Worm (Caenorhabditis elegans) whole organism, L1 larva: ENCODE measurements around the gene W01D2.6.

Source experiments
- C16A3.4 ChIP-seq: fragments of 150-350 bp; optimal IDR thresholded peaks from 2 replicates; lab custom pipeline; 2014; ENCODE audit warnings: missing biosample characterization, missing genetic modification characterization
- C34B4.2 ChIP-seq: sonication (generic microtip); optimal IDR thresholded peaks from 2 replicates; lab custom pipeline; 2017; ENCODE audit warnings: mild to moderate bottlenecking, missing genetic modification characterization, missing compliant biosample characterization
- F16B12.6 ChIP-seq: fragments of 150-350 bp; optimal IDR thresholded peaks from 2 replicates; lab custom pipeline; 2014; ENCODE audit warnings: missing biosample characterization, missing genetic modification characterization
- blmp-1 ChIP-seq: fragments of 150-350 bp; optimal IDR thresholded peaks from 2 replicates; lab custom pipeline; 2014; ENCODE audit warnings: missing biosample characterization, missing genetic modification characterization
- ceh-8 ChIP-seq: fragments of 200-800 bp; sonication (Bioruptor generic); optimal IDR thresholded peaks from 2 replicates; lab custom pipeline; 2018; ENCODE audit warnings: mild to moderate bottlenecking, missing genetic modification characterization, moderate library complexity, missing compliant biosample characterization
- ceh-88 ChIP-seq: fragments of 200-800 bp; sonication (Bioruptor generic); IDR thresholded peaks from 2 replicates; pipeline ENCODE4 v1.3.6; 2022; ENCODE audit warnings: missing genetic modification characterization, missing compliant biosample characterization
- ces-1 ChIP-seq: fragments of 150-350 bp; optimal IDR thresholded peaks from 2 replicates; lab custom pipeline; 2014; ENCODE audit warnings: missing biosample characterization, missing genetic modification reagents, missing genetic modification characterization
- dpl-1 ChIP-seq, 3 experiments: fragments of 150-350 bp in 2 of 3; sonication (generic microtip) in 1 of 3; optimal IDR thresholded peaks; 2 replicates each; lab custom pipeline; 2014 to 2017; ENCODE audit warnings: missing biosample characterization in 3 of 3, missing genetic modification characterization in 3 of 3, missing genetic modification reagents in 3 of 3
- dsc-1 ChIP-seq: sonication (generic microtip); optimal IDR thresholded peaks from 2 replicates; lab custom pipeline; 2016; ENCODE audit warnings: mild to moderate bottlenecking, missing genetic modification characterization, missing compliant biosample characterization
- efl-3 ChIP-seq: fragments of 200-800 bp; sonication (Bioruptor generic); optimal IDR thresholded peaks from 2 replicates; lab custom pipeline; 2018; ENCODE audit warnings: mild to moderate bottlenecking, missing genetic modification characterization, missing compliant biosample characterization
- ets-5 ChIP-seq: fragments of 200-800 bp; sonication (Bioruptor generic); IDR thresholded peaks from 2 replicates; pipeline ENCODE4 v1.3.6; 2022; ENCODE audit warnings: missing genetic modification characterization, missing compliant biosample characterization
- fkh-10 ChIP-seq: sonication (generic microtip); optimal IDR thresholded peaks from 2 replicates; lab custom pipeline; 2017; ENCODE audit warnings: missing biosample characterization, missing genetic modification reagents, missing genetic modification characterization
- fkh-4 ChIP-seq: sonication (generic microtip); optimal IDR thresholded peaks from 2 replicates; lab custom pipeline; 2016; ENCODE audit warnings: missing compliant biosample characterization, missing genetic modification characterization, borderline replicate concordance
- fkh-8 ChIP-seq: sonication (generic microtip); optimal IDR thresholded peaks from 2 replicates; lab custom pipeline; 2016; ENCODE audit warnings: mild to moderate bottlenecking, missing genetic modification characterization, missing compliant biosample characterization
- fos-1 ChIP-seq: fragments of 150-350 bp; optimal IDR thresholded peaks from 2 replicates; lab custom pipeline; 2014; ENCODE audit warnings: missing biosample characterization, missing genetic modification characterization
- hlh-17 ChIP-seq: fragments of 200-800 bp; sonication (Bioruptor generic); optimal IDR thresholded peaks from 2 replicates; lab custom pipeline; 2018; ENCODE audit warnings: missing genetic modification characterization, mild to moderate bottlenecking, missing compliant biosample characterization, moderate library complexity, borderline replicate concordance
- isw-1 ChIP-seq: fragments of 200-800 bp; sonication (Bioruptor generic); IDR thresholded peaks from 2 replicates; pipeline ENCODE4 v1.3.6; 2022; ENCODE audit warnings: missing genetic modification characterization, missing compliant biosample characterization
- lin-35 ChIP-seq, 2 experiments: fragments of 150-350 bp; optimal IDR thresholded peaks; 2 replicates each; lab custom pipeline; 2014; ENCODE audit warnings: missing biosample characterization in 2 of 2, missing genetic modification characterization in 2 of 2, missing genetic modification reagents in 2 of 2
- lin-39 ChIP-seq: fragments of 150-350 bp; optimal IDR thresholded peaks from 2 replicates; lab custom pipeline; 2014; ENCODE audit warnings: missing biosample characterization, missing genetic modification reagents, missing genetic modification characterization
- lsy-2 ChIP-seq, 2 experiments: fragments of 150-350 bp; optimal IDR thresholded peaks; 2 replicates each; lab custom pipeline; 2014; ENCODE audit warnings: missing biosample characterization in 2 of 2, missing genetic modification characterization in 2 of 2
- mab-9 ChIP-seq: fragments of 200-800 bp; sonication (Bioruptor generic); IDR thresholded peaks from 2 replicates; pipeline ENCODE4 v1.3.6; 2022; ENCODE audit warnings: missing genetic modification reagents, missing genetic modification characterization, missing compliant biosample characterization
- mdl-1 ChIP-seq, 2 experiments: fragments of 150-350 bp; optimal IDR thresholded peaks; 2 replicates each; lab custom pipeline; 2014 to 2017; ENCODE audit warnings: missing biosample characterization in 2 of 2, missing genetic modification characterization in 2 of 2, inconsistent platforms in 1 of 2
- mep-1 ChIP-seq: fragments of 150-350 bp; optimal IDR thresholded peaks from 2 replicates; lab custom pipeline; 2014; ENCODE audit warnings: missing biosample characterization, missing genetic modification characterization
- nhr-11 ChIP-seq: fragments of 150-350 bp; optimal IDR thresholded peaks from 2 replicates; lab custom pipeline; 2014; ENCODE audit warnings: missing biosample characterization, missing genetic modification characterization
- nhr-237 ChIP-seq: fragments of 150-350 bp; optimal IDR thresholded peaks from 2 replicates; lab custom pipeline; 2014; ENCODE audit warnings: missing biosample characterization, missing genetic modification characterization
- nhr-28 ChIP-seq: fragments of 150-350 bp; optimal IDR thresholded peaks from 2 replicates; lab custom pipeline; 2014; ENCODE audit warnings: missing biosample characterization, missing genetic modification characterization
- nhr-84 ChIP-seq: sonication (generic microtip); optimal IDR thresholded peaks from 2 replicates; lab custom pipeline; 2017; ENCODE audit warnings: missing biosample characterization, missing genetic modification characterization
- nhr-85 ChIP-seq: sonication (generic microtip); peaks from one replicate; lab custom pipeline; 2016; ENCODE audit warnings: missing genetic modification characterization, inconsistent platforms, missing compliant biosample characterization
- skn-1 ChIP-seq: fragments of 150-350 bp; optimal IDR thresholded peaks from 2 replicates; lab custom pipeline; 2014; ENCODE audit warnings: missing biosample characterization, missing genetic modification characterization
- sup-37 ChIP-seq: fragments of 200-800 bp; sonication (Bioruptor generic); optimal IDR thresholded peaks from 2 replicates; lab custom pipeline; 2018; ENCODE audit warnings: mild to moderate bottlenecking, missing genetic modification characterization, missing compliant biosample characterization
- swsn-7 ChIP-seq: sonication (generic microtip); optimal IDR thresholded peaks from 2 replicates; lab custom pipeline; 2016; ENCODE audit warnings: missing genetic modification characterization, missing compliant biosample characterization
- tbx-2 ChIP-seq: sonication (generic microtip); optimal IDR thresholded peaks from 2 replicates; lab custom pipeline; 2016; ENCODE audit warnings: missing genetic modification characterization, missing compliant biosample characterization
- tlp-1 ChIP-seq: fragments of 150-350 bp; optimal IDR thresholded peaks from 2 replicates; lab custom pipeline; 2014; ENCODE audit warnings: missing biosample characterization, missing genetic modification characterization
- unc-86 ChIP-seq: sonication (generic microtip); optimal IDR thresholded peaks from 2 replicates; lab custom pipeline; 2016; ENCODE audit warnings: missing genetic modification characterization, missing compliant biosample characterization
- unc-98 ChIP-seq: fragments of 200-800 bp; sonication (Bioruptor generic); IDR thresholded peaks from 2 replicates; pipeline ENCODE4 v1.3.6; 2022; ENCODE audit warnings: missing genetic modification characterization, missing compliant biosample characterization
- vab-15 ChIP-seq: sonication (generic microtip); optimal IDR thresholded peaks from 2 replicates; lab custom pipeline; 2017; ENCODE audit warnings: missing genotype, mild to moderate bottlenecking, missing genetic modification characterization, missing compliant biosample characterization
- zag-1 ChIP-seq: fragments of 150-350 bp; optimal IDR thresholded peaks from 2 replicates; lab custom pipeline; 2014; ENCODE audit warnings: missing biosample characterization, missing genetic modification characterization
- zip-4 ChIP-seq: fragments of 200-800 bp; sonication (Bioruptor generic); optimal IDR thresholded peaks from 2 replicates; lab custom pipeline; 2018; ENCODE audit warnings: mild to moderate bottlenecking, missing genetic modification characterization, moderate library complexity, missing compliant biosample characterization
- ztf-11 ChIP-seq, 2 experiments: sonication (generic microtip); optimal IDR thresholded peaks; 2 replicates each; lab custom pipeline; 2016 to 2017; ENCODE audit warnings: missing genetic modification characterization in 2 of 2, missing biosample characterization in 1 of 2, missing compliant biosample characterization in 1 of 2
- ztf-4 ChIP-seq: fragments of 150-350 bp; optimal IDR thresholded peaks from 2 replicates; lab custom pipeline; 2014; ENCODE audit warnings: missing biosample characterization, missing genetic modification characterization

W01D2.6 gene

ce11 chrII:14785906-14786305 lies 22.9 kb upstream of the W01D2.6 start, which contains the start of gene Y54E2A.9:
Gene Y54E2A.9 (minus strand): TSS chrII:14786006.
- TF ChIP-seq isw-1 (GFP tag; lab: Robert Waterston, UW), result no peak
- TF ChIP-seq ceh-8 (GFP tag; lab: Kevin White, UChicago), result no peak
- TF ChIP-seq nhr-28, result no peak
- TF ChIP-seq sup-37 (GFP tag; lab: Kevin White, UChicago), result no peak
- TF ChIP-seq ceh-88 (GFP tag; lab: Robert Waterston, UW), result no peak
- TF ChIP-seq, all 84 proteins: peak for 0

- TF ChIP-seq tlp-1 (tag; lab: Kevin White, UChicago) (no peak), zip-4 (GFP tag; lab: Kevin White, UChicago) (no peak), skn-1 (tag; lab: Kevin White, UChicago) (no peak), zag-1 (no peak), hlh-17 (no peak), ces-1 (GFP tag; lab: Kevin White, UChicago) (no peak), nhr-11 (no peak), nhr-237 (tag; lab: Kevin White, UChicago) (no peak), C34B4.2 (no peak), ztf-4 (tag; lab: Kevin White, UChicago) (no peak), lsy-2 (tag; optimal IDR thresholded peaks at IDR 0.05; lab: Kevin White, UChicago) (no peak), unc-86 (no peak), mab-9 (no peak), ztf-11 (tag; optimal IDR thresholded peaks at IDR 0.05; lab: Kevin White, UChicago) (no peak), fkh-4 (no peak), mep-1 (tag; lab: Kevin White, UChicago) (no peak), vab-15 (tag; lab: Kevin White, UChicago) (no peak), mdl-1 (tag; optimal IDR thresholded peaks at IDR 0.05; lab: Kevin White, UChicago) (no peak), lin-35 (GFP tag; optimal IDR thresholded peaks at IDR 0.05; lab: Kevin White, UChicago) (no peak)
These were observed 18.0 kb upstream of the W01D2.6 start, which contains the start of gene Y54E2A.10 for ce11 chrII:14790751-14791150. Gene Y54E2A.10 (plus strand): TSS chrII:14791051.

ce11 chrII:14792470-14792869 lies 16.3 kb upstream of the W01D2.6 start:
- TF ChIP-seq lin-35 (GFP tag; optimal IDR thresholded peaks at IDR 0.05; lab: Kevin White, UChicago) (no peak), nhr-11 (no peak), swsn-7 (tag; lab: Kevin White, UChicago) (no peak), ets-5 (GFP tag; lab: Robert Waterston, UW) (no peak), nhr-85 (tag; lab: Kevin White, UChicago) (no peak), dsc-1 (tag; lab: Kevin White, UChicago) (no peak), C16A3.4 (tag; lab: Kevin White, UChicago) (no peak), nhr-237 (tag; lab: Kevin White, UChicago) (no peak), nhr-84 (tag; lab: Kevin White, UChicago) (no peak), lin-39 (tag; lab: Kevin White, UChicago) (no peak), fos-1 (no peak), fkh-10 (GFP tag; lab: Kevin White, UChicago) (no peak), blmp-1 (tag; lab: Kevin White, UChicago) (no peak), efl-3 (GFP tag; lab: Kevin White, UChicago) (no peak), F16B12.6 (tag; lab: Kevin White, UChicago) (no peak), fkh-8 (tag; lab: Kevin White, UChicago) (no peak), dpl-1 (GFP tag; optimal IDR thresholded peaks at IDR 0.05; lab: Kevin White, UChicago) (no peak), tbx-2 (tag; lab: Kevin White, UChicago) (no peak), unc-98 (GFP tag; lab: Robert Waterston, UW) (no peak)
